Worm (Caenorhabditis elegans) whole organism, L4/young adult: Measurements from ENCODE around the gene ZK418.2.

Experiments used
- W03F9.2 ChIP-seq: fragments of 150-350 bp; optimal IDR thresholded peaks from 2 replicates; lab custom pipeline; 2014; ENCODE audit warnings: missing biosample characterization, missing genetic modification characterization
- dao-5 ChIP-seq: sonication (generic microtip); optimal IDR thresholded peaks from 2 replicates; lab custom pipeline; 2016; ENCODE audit warnings: missing genotype, missing genetic modification characterization, moderate library complexity, missing compliant biosample characterization

DNA sequence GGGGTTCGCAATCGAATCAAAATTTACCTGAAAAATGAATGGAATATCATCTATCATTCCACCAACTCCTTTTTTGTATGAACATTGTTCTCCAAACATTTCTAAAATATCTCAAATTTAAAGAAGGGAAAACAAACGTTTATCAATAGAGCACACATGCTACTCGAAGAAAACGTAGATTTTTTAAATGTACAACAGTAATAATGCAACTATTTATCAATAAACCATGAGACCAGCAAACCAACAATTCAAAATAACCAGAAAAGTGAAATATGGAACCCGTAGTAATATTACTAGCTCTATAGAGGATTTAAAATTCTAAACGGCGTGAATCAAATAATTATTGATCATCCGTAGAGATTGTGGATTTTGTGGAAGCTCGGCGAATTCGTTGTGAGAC, 12.4 kb upstream of the ZK418.2 start, which contains the start of gene ZK418.6:
- TF ChIP-seq W03F9.2 (tag; lab: Kevin White, UChicago) (no peak), dao-5 (tag; lab: Kevin White, UChicago) (no peak)
